Worm (Caenorhabditis elegans): ENCODE results near the gene F21G4.3.
A peak's percentile ranks its signal among the peaks of the same experiment; 100 is the strongest.

F21G4.3 gene

ce11 chrX:9938091-9938490 lies 43.1 kb downstream of the F21G4.3 start:
- TF ChIP-seq F44E2.7 (GFP tag; IDR thresholded peaks at IDR 0.05) (no peak), rbr-2 (tag; optimal IDR thresholded peaks at IDR 0.05) (no peak), hlh-30 (tag; optimal IDR thresholded peaks at IDR 0.05; ENCODE audit: insufficient read depth) (peak; percentile 11), hlh-11 (tag; optimal IDR thresholded peaks at IDR 0.05) (peak; percentile 29)

DNA sequence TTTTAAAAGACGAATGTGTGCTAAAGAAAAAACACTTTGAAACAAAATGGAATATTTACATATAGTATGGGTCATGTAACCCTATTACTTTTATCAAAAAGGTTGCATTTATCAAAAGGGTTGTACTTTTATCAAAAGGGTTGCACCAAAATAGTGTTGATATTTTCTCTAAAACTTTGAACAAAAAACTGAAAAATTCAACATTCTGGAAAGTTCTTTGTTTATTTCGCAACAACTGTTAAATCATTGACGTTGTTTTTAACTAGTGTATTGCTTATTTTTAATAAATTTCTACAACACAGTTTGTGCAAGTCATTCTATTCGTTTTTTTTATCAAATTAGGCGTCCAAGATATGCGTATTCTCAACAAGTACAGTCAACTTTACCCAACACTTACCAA lies 43.6 kb downstream of the F21G4.3 start, which contains the start of the genes C17G1.5 and C17G1.14:
Gene C17G1.5 (plus strand): TSS at position 266 of the 400 bp plus-strand sequence.
Gene C17G1.14 (plus strand): TSS at position 277 of the 400 bp plus-strand sequence.
- no peak for TF ChIP-seq Y5F2A.4 (GFP tag; optimal IDR thresholded peaks at IDR 0.05)
- no peak for TF ChIP-seq nhr-237 (tag; optimal IDR thresholded peaks at IDR 0.05)
- TF ChIP-seq dve-1 (tag; optimal IDR thresholded peaks at IDR 0.05; ENCODE audit: insufficient read depth) = peak; percentile 8
- TF ChIP-seq ceh-32 (tag; optimal IDR thresholded peaks at IDR 0.05; ENCODE audit: poor library complexity) = no peak
- peak; percentile 9 for TF ChIP-seq pqm-1 (tag; optimal IDR thresholded peaks at IDR 0.05)
- TF ChIP-seq lin-38 (GFP tag; IDR thresholded peaks at IDR 0.05) = no peak
- no peak for TF ChIP-seq daf-19 (GFP tag; conservative IDR thresholded peaks at IDR 0.05)
- TF ChIP-seq sdz-12 (GFP tag; optimal IDR thresholded peaks at IDR 0.05) = no peak
- TF ChIP-seq lin-1 (GFP tag; IDR thresholded peaks at IDR 0.05) = no peak
- no peak for TF ChIP-seq Y48G9A.11 (GFP tag; IDR thresholded peaks at IDR 0.05)
- no peak for TF ChIP-seq ztf-11 (tag; optimal IDR thresholded peaks at IDR 0.05)
- no peak for TF ChIP-seq daf-16 (GFP tag; optimal IDR thresholded peaks at IDR 0.05)
- peak; percentile 68 for TF ChIP-seq daf-16 (tag; optimal IDR thresholded peaks at IDR 0.05)

DNA sequence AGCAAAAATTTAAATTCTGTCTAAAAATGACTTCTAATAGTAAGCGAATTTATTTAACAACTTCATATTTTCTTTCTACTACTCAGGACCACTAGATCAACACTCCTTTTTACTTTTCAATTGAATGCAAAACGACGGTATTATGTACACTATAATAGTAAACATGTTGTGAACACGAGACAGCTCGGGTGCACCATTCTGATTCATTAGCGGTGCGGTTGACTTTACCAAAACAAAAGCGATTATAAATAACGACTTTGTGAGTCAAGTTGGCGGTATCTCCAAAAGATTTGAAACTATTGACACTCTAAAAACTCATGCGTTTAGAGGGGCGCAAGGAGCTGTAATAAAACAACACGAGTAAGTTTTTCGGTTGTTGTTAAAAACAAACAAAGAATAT lies 45.6 kb downstream of the F21G4.3 start:
- TF ChIP-seq ctbp-1 (GFP tag; IDR thresholded peaks at IDR 0.05) = no peak
- TF ChIP-seq madf-9 (GFP tag; conservative IDR thresholded peaks at IDR 0.05) = no peak
- TF ChIP-seq lir-3 (tag; optimal IDR thresholded peaks at IDR 0.05) = no peak
- no peak for TF ChIP-seq jun-1 (tag; optimal IDR thresholded peaks at IDR 0.05)
- TF ChIP-seq zip-2 (tag; optimal IDR thresholded peaks at IDR 0.05) = no peak
- TF ChIP-seq lim-7 (GFP tag; IDR thresholded peaks at IDR 0.05) = no peak
- no peak for TF ChIP-seq unc-39 (tag; optimal IDR thresholded peaks at IDR 0.05)
- no peak for TF ChIP-seq Y75B8A.6 (GFP tag; IDR thresholded peaks at IDR 0.05)
- TF ChIP-seq spr-3 (GFP tag; optimal IDR thresholded peaks at IDR 0.05) = no peak
- TF ChIP-seq dmd-6 (GFP tag; IDR thresholded peaks at IDR 0.05) = no peak
- no peak for TF ChIP-seq pha-4 (GFP tag; IDR thresholded peaks at IDR 0.05)
- peak; percentile 82 for TF ChIP-seq pha-4 (tag; optimal IDR thresholded peaks at IDR 0.05)
- TF ChIP-seq nhr-11 (tag; optimal IDR thresholded peaks at IDR 0.05) = no peak
- no peak for TF ChIP-seq lin-39 (tag; optimal IDR thresholded peaks at IDR 0.05)
- no peak for TF ChIP-seq nhr-28 (tag; optimal IDR thresholded peaks at IDR 0.05)
- peak; percentile 66 for TF ChIP-seq nhr-6 (tag; optimal IDR thresholded peaks at IDR 0.05)
- no peak for TF ChIP-seq duxl-1 (tag; optimal IDR thresholded peaks at IDR 0.05; ENCODE audit: poor library complexity)
- TF ChIP-seq dve-1 (tag; optimal IDR thresholded peaks at IDR 0.05; ENCODE audit: insufficient read depth) = no peak
- TF ChIP-seq daf-16 (GFP tag; optimal IDR thresholded peaks at IDR 0.05) = no peak
- TF ChIP-seq daf-16 (tag; optimal IDR thresholded peaks at IDR 0.05) = peak; percentile 36

DNA sequence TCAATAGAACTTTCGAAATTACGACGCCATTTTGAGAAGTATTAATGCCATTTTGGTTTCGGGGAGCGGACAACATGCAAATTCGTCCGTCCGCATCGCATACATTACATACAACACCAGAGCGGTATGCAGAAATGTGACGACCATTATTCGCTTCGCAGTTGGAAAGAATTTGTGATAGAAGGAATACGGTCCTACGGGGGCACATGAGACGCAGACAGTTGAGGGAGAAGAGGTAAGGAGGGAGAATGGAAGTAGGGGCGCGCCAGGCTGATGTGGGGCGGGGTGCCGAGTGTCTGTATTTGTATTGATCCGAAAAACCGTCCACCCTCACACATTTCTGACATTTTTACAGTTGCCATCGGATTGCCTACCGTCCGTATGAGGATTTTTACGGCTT lies 46.4 kb downstream of the F21G4.3 start:
- TF ChIP-seq daf-19 (GFP tag; conservative IDR thresholded peaks at IDR 0.05) = no peak
- TF ChIP-seq mxl-3 (GFP tag; optimal IDR thresholded peaks at IDR 0.05) = peak; percentile 8
- TF ChIP-seq lsy-2 (tag; optimal IDR thresholded peaks at IDR 0.05) = no peak
- no peak for TF ChIP-seq mdl-1 (tag; optimal IDR thresholded peaks at IDR 0.05)
- TF ChIP-seq fkh-10 (GFP tag; optimal IDR thresholded peaks at IDR 0.05) = no peak
- TF ChIP-seq dmd-6 (GFP tag; IDR thresholded peaks at IDR 0.05) = no peak
- peak; percentile 13 for TF ChIP-seq mes-2 (tag; optimal IDR thresholded peaks at IDR 0.05; ENCODE audit: poor library complexity, severe bottlenecking)
- TF ChIP-seq aha-1 (tag) = peak; percentile 85
- no peak for TF ChIP-seq unc-62 (GFP tag; optimal IDR thresholded peaks at IDR 0.05 in 1 of 2)
- no peak for TF ChIP-seq unc-62 (tag; optimal IDR thresholded peaks at IDR 0.05)

Data from whole organism, L4 larva.